Worm (Caenorhabditis elegans) whole organism, L2 larva: Measurements from ENCODE around the gene R12B2.13.

Experiments
- nhr-23 ChIP-seq: fragments of 150-350 bp; optimal IDR thresholded peaks from 2 replicates; lab custom pipeline; 2014; ENCODE audit warnings: missing biosample characterization, missing genetic modification reagents, missing genetic modification characterization
- zag-1 ChIP-seq: fragments of 150-350 bp; optimal IDR thresholded peaks from 2 replicates; lab custom pipeline; 2014; ENCODE audit warnings: missing biosample characterization, missing genetic modification characterization

- TF ChIP-seq nhr-23 (tag; lab: Kevin White, UChicago) (no peak), zag-1 (peak; percentile 94)
Observed at ce11 chrIII:5845483-5845882, 12.2 kb upstream of the R12B2.13 start.
